Worm (Caenorhabditis elegans): ENCODE measurements around the gene clec-184.

DNA sequence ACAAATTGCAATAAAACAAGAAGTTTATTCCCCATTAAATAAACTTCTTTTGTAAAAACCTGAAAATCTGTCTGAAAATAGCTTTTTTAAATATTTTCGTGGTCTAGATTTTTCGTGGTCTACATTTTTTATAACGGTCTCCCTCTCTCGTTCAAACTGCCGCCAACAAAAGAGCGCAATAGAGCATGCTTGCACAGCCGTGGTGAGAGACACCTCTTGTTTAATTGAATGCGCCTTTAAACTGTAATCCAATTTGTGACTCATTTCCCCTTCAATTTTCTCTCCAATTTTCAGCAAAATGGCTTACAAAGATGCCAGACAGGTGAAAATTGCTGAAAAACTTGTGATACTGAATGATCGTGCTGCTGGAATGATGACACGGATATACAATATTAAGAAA lies 28.3 kb upstream of the clec-184 start, which contains the start of gene gex-3:
- TF ChIP-seq unc-62 (GFP tag; optimal IDR thresholded peaks at IDR 0.05) (no peak), nhr-237 (tag; optimal IDR thresholded peaks at IDR 0.05) (peak; percentile 91), lin-13 (tag; optimal IDR thresholded peaks at IDR 0.05) (peak; percentile 77), elt-1 (tag; optimal IDR thresholded peaks at IDR 0.05; ENCODE audit: borderline replicate concordance, insufficient read depth) (no peak), pha-4 (tag; optimal IDR thresholded peaks at IDR 0.05) (peak; percentile 84), mls-2 (tag; optimal IDR thresholded peaks at IDR 0.05) (peak; percentile 0), bed-3 (GFP tag; optimal IDR thresholded peaks at IDR 0.05) (no peak), elt-3 (tag; optimal IDR thresholded peaks at IDR 0.05) (no peak)

Measured in whole organism, mixed stage, embryonic.